Fruit fly (Drosophila melanogaster) Kc167 (cell line): ENCODE measurements around the gene AdamTS-A.

Source experiments
- Myc ChIP-seq: fragments of >200 bp; optimal IDR thresholded peaks from 2 replicates; lab custom pipeline; 2017; ENCODE audit warnings: missing external identifiers
- Sin3A ChIP-seq: fragments of >200 bp; optimal IDR thresholded peaks from 2 replicates; lab custom pipeline; 2018; ENCODE audit warnings: missing external identifiers
- insv ChIP-seq: fragments of >200 bp; optimal IDR thresholded peaks from 3 replicates; lab custom pipeline; 2018; ENCODE audit warnings: missing external identifiers
- psq ChIP-seq: fragments of >200 bp; optimal IDR thresholded peaks from 2 replicates; lab custom pipeline; 2017; ENCODE audit warnings: missing external identifiers
- ttk ChIP-seq: sonication (Bioruptor generic); optimal IDR thresholded peaks from 2 replicates; lab custom pipeline; 2017; ENCODE audit warnings: missing external identifiers

dm6 chr3R:15517113-15517512 lies 41.1 kb upstream of the AdamTS-A start:
- TF ChIP-seq Sin3A (no peak), Myc (lab: Kevin White, UChicago) (no peak), insv (lab: Kevin White, UChicago) (no peak), ttk (lab: Kevin White, UChicago) (no peak), psq (lab: Kevin White, UChicago) (no peak)
